Worm (Caenorhabditis elegans): ENCODE data around the gene rga-8.

rga-8 gene

ce11 chrX:5275209-5275608 lies 4.4 kb downstream of the rga-8 start, which contains the start of gene hst-6 (continued):
- TF ChIP-seq K11D2.4 (GFP tag; IDR thresholded peaks at IDR 0.05): no peak
- no peak for TF ChIP-seq B0261.1 (tag; optimal IDR thresholded peaks at IDR 0.05)
- TF ChIP-seq unc-130 (GFP tag; optimal IDR thresholded peaks at IDR 0.05): no peak
- TF ChIP-seq nhr-120 (GFP tag; IDR thresholded peaks at IDR 0.05): 0 out of 2 replicates have a peak, but pooled peaks have one; percentile 62
- no peak for TF ChIP-seq akir-1 (GFP tag; optimal IDR thresholded peaks at IDR 0.05)
- no peak for TF ChIP-seq F39B2.1 (GFP tag; IDR thresholded peaks at IDR 0.05)
- no peak for TF ChIP-seq F55B11.4 (tag; optimal IDR thresholded peaks at IDR 0.05; ENCODE audit: borderline replicate concordance, insufficient read depth)
- peak; percentile 64 for TF ChIP-seq ceh-27 (GFP tag; optimal IDR thresholded peaks at IDR 0.05)
- peak; percentile 64; the same call in 1 of the 2 replicates for TF ChIP-seq hmg-1.2 (GFP tag; IDR thresholded peaks at IDR 0.05)
- TF ChIP-seq let-607 (tag; optimal IDR thresholded peaks at IDR 0.05): peak in 1 of 2 experiments; percentile 6
- TF ChIP-seq C06A6.2 (GFP tag; conservative IDR thresholded peaks at IDR 0.05): no peak
- TF ChIP-seq attf-5 (GFP tag; optimal IDR thresholded peaks at IDR 0.05): peak; percentile 73
- TF ChIP-seq ztf-18 (tag; optimal IDR thresholded peaks at IDR 0.05): peak; percentile 17
- TF ChIP-seq gei-17 (GFP tag; optimal IDR thresholded peaks at IDR 0.05): peak; percentile 31
- TF ChIP-seq zfh-2 (GFP tag; conservative IDR thresholded peaks at IDR 0.05): peak; percentile 88
- TF ChIP-seq hlh-12 (tag; optimal IDR thresholded peaks at IDR 0.05): no peak
- TF ChIP-seq C17E4.6 (GFP tag; IDR thresholded peaks at IDR 0.05): no peak
- peak; percentile 78 for TF ChIP-seq attf-3 (GFP tag; conservative IDR thresholded peaks at IDR 0.05)
- TF ChIP-seq nhr-80 (tag; optimal IDR thresholded peaks at IDR 0.05): peak; percentile 81
- TF ChIP-seq lin-40 (tag; optimal IDR thresholded peaks at IDR 0.05): peak; percentile 46
- TF ChIP-seq ets-4 (GFP tag; optimal IDR thresholded peaks at IDR 0.05): no peak
- peak; percentile 96 for TF ChIP-seq mcd-1 (GFP tag; IDR thresholded peaks at IDR 0.05)

- TF ChIP-seq snpc-4 (GFP tag; optimal IDR thresholded peaks at IDR 0.05): no peak
- no peak for TF ChIP-seq snpc-4 (tag; optimal IDR thresholded peaks at IDR 0.05)
- no peak for TF ChIP-seq hrde-1 (tag; optimal IDR thresholded peaks at IDR 0.05; ENCODE audit: borderline replicate concordance)
- no peak for TF ChIP-seq fkh-3 (tag; optimal IDR thresholded peaks at IDR 0.05)
- TF ChIP-seq aptf-2 (GFP tag; conservative IDR thresholded peaks at IDR 0.05): no peak
- no peak for TF ChIP-seq ceh-40 (GFP tag; IDR thresholded peaks at IDR 0.05)
- no peak for TF ChIP-seq cebp-1 (GFP tag; IDR thresholded peaks at IDR 0.05)
- no peak for TF ChIP-seq cebp-1 (tag; optimal IDR thresholded peaks at IDR 0.05)
- TF ChIP-seq Y67H2A.10 (GFP tag; conservative IDR thresholded peaks at IDR 0.05): no peak
- TF ChIP-seq ekl-4 (GFP tag; IDR thresholded peaks at IDR 0.05): no peak
- TF ChIP-seq let-526 (GFP tag; IDR thresholded peaks at IDR 0.05): no peak
- TF ChIP-seq nhr-179 (tag; optimal IDR thresholded peaks at IDR 0.05): no peak
- TF ChIP-seq F10E7.11 (tag; optimal IDR thresholded peaks at IDR 0.05): no peak
- no peak for TF ChIP-seq T07F8.4 (tag; optimal IDR thresholded peaks at IDR 0.05)
Observed at ce11 chrX:5269359-5269758, 10.2 kb downstream of the rga-8 start.

- TF ChIP-seq nhr-80 (tag; optimal IDR thresholded peaks at IDR 0.05): peak; percentile 21
- TF ChIP-seq D2030.7 (GFP tag; IDR thresholded peaks at IDR 0.05): no peak
Observed at ce11 chrX:5268062-5268461, 11.5 kb downstream of the rga-8 start.
